Worm (Caenorhabditis elegans) whole organism, L4 larva: ENCODE measurements around the gene glb-20.

Experiments
- R02D3.7 ChIP-seq: fragments of 150-350 bp; sonication (generic microtip); optimal IDR thresholded peaks from 3 replicates; lab custom pipeline; 2014; ENCODE audit warnings: missing biosample characterization, missing genetic modification characterization
- lin-29 ChIP-seq: fragments of 200-800 bp; sonication (Bioruptor generic); IDR thresholded peaks from 2 replicates; pipeline ENCODE4 v1.3.6; 2022; ENCODE audit warnings: missing genetic modification reagents, missing genetic modification characterization, missing compliant biosample characterization
- lsy-2 ChIP-seq, 2 experiments: fragments of 150-350 bp in 1 of 2; sonication (generic microtip) in 1 of 2; optimal IDR thresholded peaks; 2 replicates each; lab custom pipeline; 2014 to 2017; ENCODE audit warnings: missing biosample characterization in 2 of 2, missing genetic modification characterization in 2 of 2
- mxl-3 ChIP-seq: fragments of 200-800 bp; sonication (Bioruptor generic); optimal IDR thresholded peaks from 2 replicates; lab custom pipeline; 2018; ENCODE audit warnings: mild to moderate bottlenecking, missing genetic modification characterization, missing compliant biosample characterization
- nhr-237 ChIP-seq: sonication (generic microtip); optimal IDR thresholded peaks from 2 replicates; lab custom pipeline; 2017; ENCODE audit warnings: missing biosample characterization, missing genetic modification characterization
- pha-4 ChIP-seq, 2 experiments: fragments of 150-350 bp in 1 of 2; fragments of 200-800 bp in 1 of 2; sonication (Bioruptor generic) in 1 of 2; IDR thresholded peaks in 1 of 2; optimal IDR thresholded peaks in 1 of 2; 2 replicates each; pipeline versions ENCODE4 v1.3.6 to Lab custom; 2014 to 2022; ENCODE audit warnings: missing genetic modification characterization in 2 of 2, missing genetic modification reagents in 2 of 2, missing biosample characterization in 1 of 2, missing compliant biosample characterization in 1 of 2

ce11 chrX:13518861-13519713, 36.9 kb downstream of the glb-20 start, which contains the start of the genes cdk-4 and F18H3.1:
- TF ChIP-seq nhr-237 (no peak), lsy-2 (tag; optimal IDR thresholded peaks at IDR 0.05; lab: Kevin White, UChicago) (peak in 1 of 2 experiments; percentile 59), pha-4 (GFP tag; IDR thresholded peaks at IDR 0.05; lab: Robert Waterston, UW) (no peak), pha-4 (tag; optimal IDR thresholded peaks at IDR 0.05; lab: Kevin White, UChicago) (no peak), R02D3.7 (tag; lab: Kevin White, UChicago) (no peak), lin-29 (no peak), mxl-3 (GFP tag; lab: Kevin White, UChicago) (no peak)
